Fruit fly (Drosophila melanogaster) whole organism: Measurements from ENCODE around the gene tal-AA.

Experiments
- CG8478 ChIP-seq: fragments of >200 bp; optimal IDR thresholded peaks from 2 replicates; lab custom pipeline; 2018; ENCODE audit warnings: inconsistent platforms
- Dll ChIP-seq: fragments of >200 bp; optimal IDR thresholded peaks from 2 replicates; lab custom pipeline; 2017
- EcR ChIP-seq, 2 experiments: fragments of >200 bp; optimal IDR thresholded peaks; 2 replicates each; lab custom pipeline; 2017; ENCODE audit warnings: missing biosample characterization in 2 of 2, missing genetic modification characterization in 2 of 2, missing genetic modification reagents in 2 of 2
- pan ChIP-seq: fragments of >200 bp; optimal IDR thresholded peaks from 2 replicates; lab custom pipeline; 2017
- psq ChIP-seq: fragments of >200 bp; optimal IDR thresholded peaks from 2 replicates; lab custom pipeline; 2017
- usp ChIP-seq: fragments of >200 bp; optimal IDR thresholded peaks from 2 replicates; lab custom pipeline; 2017; ENCODE audit warnings: missing biosample characterization, missing genetic modification characterization, mixed read lengths

tal-AA gene

DNA sequence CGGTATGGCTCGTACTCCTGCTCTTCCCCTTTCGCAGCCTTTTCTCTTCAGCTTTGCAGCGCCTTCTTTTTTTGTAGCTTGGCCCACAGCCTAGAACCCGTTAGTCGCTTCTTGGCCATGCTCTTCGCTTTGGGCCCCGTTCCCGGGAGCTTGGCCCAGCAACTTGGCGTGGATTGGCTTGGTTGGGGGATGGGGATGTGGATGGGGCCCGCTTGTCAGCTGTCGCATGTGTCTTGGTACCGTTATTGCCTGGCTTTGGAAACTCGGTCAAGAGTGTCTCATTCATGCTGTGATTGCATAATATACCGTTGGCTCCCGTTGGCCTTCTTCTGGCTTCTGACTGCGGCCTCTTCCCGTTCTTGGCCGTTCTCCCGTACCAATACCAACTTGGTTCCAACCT is 27.0 kb upstream of the tal-AA start:
- TF ChIP-seq psq (lab: Kevin White, UChicago): no peak
- no peak for TF ChIP-seq EcR (GFP tag; optimal IDR thresholded peaks at IDR 0.05; lab: Kevin White, UChicago)
- no peak for TF ChIP-seq usp (GFP tag; lab: Kevin White, UChicago)
- TF ChIP-seq pan (lab: Kevin White, UChicago): no peak
- no peak for TF ChIP-seq CG8478 (lab: Kevin White, UChicago)
- peak; percentile 38 for TF ChIP-seq Dll (lab: Kevin White, UChicago)

DNA sequence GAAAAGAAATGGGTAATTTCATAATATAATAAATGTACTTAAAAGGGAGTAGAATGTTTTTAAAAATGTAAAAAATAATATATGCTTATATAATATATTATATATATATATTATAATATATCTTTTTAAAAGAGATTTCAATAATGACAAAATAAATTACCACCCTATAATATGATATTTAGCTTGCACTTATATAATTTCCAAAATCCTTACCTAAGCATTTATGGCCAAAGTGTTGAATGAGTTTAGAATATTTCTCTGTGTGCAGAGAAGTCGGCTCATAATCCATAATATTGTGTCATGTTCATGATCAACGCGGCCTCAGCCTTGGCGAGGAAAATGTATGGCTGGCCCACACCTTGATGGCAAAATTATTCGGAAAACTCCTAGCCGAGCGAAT is 24.7 kb upstream of the tal-AA start:
- TF ChIP-seq usp (GFP tag; lab: Kevin White, UChicago) (no peak), EcR (GFP tag; optimal IDR thresholded peaks at IDR 0.05; lab: Kevin White, UChicago) (no peak), psq (lab: Kevin White, UChicago) (no peak), pan (lab: Kevin White, UChicago) (no peak), CG8478 (lab: Kevin White, UChicago) (no peak), Dll (lab: Kevin White, UChicago) (no peak)

DNA sequence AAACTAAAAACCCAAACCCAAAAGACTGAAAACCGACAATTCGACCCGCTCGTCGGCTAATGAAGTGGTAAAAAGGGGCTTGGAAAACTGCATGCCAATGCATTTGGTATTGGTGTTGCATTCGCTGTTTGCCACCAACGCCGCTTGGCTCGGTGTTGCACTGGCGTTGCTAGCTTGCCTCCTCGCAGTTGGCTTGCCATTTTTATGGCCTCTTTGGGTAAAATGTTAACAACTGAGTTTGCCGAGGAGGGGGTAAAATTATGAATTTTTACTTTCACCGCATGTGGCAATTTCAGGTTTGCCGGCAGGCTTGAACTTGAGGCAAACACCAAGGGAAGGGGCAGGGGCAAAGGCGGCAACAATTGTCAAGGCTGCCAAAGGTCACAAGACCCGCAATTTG is 24.2 kb upstream of the tal-AA start:
- TF ChIP-seq EcR (GFP tag; optimal IDR thresholded peaks at IDR 0.05; lab: Kevin White, UChicago): no peak
- no peak for TF ChIP-seq psq (lab: Kevin White, UChicago)
- no peak for TF ChIP-seq Dll (lab: Kevin White, UChicago)
- no peak for TF ChIP-seq usp (GFP tag; lab: Kevin White, UChicago)
- TF ChIP-seq pan (lab: Kevin White, UChicago): no peak
- no peak for TF ChIP-seq CG8478 (lab: Kevin White, UChicago)

DNA sequence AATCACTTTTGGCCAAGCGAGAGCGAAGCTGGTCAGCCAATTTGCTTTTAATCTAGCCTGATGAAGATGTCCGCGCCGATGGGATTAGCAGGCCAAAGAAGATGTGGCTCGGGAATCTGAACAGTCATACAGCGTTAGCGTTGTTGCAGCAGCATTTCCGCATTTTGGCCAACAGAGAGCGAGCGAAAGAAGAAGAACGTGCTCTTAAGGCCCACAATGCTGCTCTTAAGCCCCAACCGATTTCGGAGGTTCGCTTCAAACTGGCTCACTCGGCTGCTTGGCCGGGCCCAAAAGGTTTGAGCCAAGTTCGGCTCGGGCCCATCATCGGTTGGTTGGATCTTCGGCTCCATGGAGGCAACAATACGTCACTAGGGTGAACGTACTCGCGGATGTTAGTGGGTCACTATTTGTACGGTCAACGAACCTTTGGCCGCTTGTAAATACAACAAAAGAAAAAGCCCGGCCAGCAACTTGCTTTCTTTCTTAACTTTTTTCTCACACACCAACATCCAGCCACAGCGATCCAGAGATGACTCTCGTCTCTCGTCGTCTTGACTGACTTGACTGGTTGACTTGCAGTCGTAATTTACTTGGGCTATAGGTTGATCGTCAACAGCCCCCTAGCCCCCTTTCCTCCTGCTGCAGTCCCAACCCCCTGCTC is 23.2 kb upstream of the tal-AA start:
- TF ChIP-seq pan (lab: Kevin White, UChicago) (no peak), EcR (GFP tag; optimal IDR thresholded peaks at IDR 0.05; lab: Kevin White, UChicago) (peak; percentile 88 to 98)

DNA sequence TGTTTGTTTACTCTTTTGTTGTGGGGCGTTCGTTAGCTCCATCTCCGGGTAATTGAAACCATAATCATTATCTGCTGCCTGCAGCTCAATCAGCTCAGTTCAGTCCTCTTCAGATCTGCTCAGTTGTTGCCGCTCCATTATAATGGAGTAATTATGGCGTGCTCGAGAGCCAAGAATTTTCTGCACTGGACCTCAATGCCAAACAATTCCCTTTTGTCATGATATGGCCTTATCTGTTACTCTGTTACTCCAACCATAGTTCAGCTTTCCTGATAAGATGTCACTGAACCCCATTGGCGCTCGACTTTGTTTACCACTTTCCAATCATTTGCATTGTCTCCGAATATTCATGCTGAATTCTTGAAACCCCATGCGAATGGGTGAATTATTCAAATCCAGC is 22.1 kb upstream of the tal-AA start:
- TF ChIP-seq EcR (GFP tag; optimal IDR thresholded peaks at IDR 0.05; lab: Kevin White, UChicago) (peak; percentile 50 to 56), Dll (lab: Kevin White, UChicago) (no peak)

DNA sequence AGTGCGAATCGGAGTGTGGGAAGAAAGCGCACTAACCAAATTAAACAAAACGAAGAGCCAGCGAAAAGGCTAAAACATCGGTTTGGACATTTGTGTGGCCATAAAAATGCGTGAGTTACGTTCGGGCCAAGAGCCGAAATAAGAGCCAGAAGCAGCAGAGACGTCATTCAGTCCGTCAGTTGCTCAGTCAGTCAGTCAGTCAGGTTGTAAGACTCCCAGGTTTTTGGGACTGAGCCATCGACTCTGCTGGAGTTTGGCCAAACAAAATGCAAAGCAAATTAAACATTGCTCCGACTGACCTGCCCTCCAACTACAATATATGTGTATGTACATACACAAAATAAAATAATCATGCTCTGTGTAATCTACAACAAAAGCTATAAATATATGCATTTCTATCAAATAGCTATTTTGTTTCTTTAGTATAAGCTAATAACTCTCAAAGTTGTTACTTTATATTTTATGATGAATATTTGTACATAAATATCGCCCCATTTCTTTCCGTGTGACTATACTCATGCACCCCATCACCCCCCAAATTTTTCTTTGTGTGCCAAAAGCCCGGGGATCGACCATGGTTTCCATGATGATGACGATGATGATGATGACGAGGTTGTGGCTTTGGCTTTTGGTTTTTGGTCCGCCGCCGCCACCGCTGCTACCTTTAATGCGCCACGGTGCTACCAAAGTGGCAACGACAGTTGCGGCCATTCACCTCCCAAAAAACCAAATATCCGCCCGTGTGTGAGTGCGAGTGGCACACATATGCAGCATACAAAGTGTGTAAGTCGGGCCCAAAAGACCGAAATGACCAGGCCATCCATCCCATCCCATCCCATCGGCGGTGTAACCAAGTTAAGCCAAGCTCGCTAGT is 19.6 kb upstream of the tal-AA start:
- TF ChIP-seq CG8478 (lab: Kevin White, UChicago): no peak
- TF ChIP-seq pan (lab: Kevin White, UChicago): no peak
- TF ChIP-seq EcR (GFP tag; optimal IDR thresholded peaks at IDR 0.05; lab: Kevin White, UChicago): peak in 1 of 2 experiments; percentile 60
- no peak for TF ChIP-seq usp (GFP tag; lab: Kevin White, UChicago)

DNA sequence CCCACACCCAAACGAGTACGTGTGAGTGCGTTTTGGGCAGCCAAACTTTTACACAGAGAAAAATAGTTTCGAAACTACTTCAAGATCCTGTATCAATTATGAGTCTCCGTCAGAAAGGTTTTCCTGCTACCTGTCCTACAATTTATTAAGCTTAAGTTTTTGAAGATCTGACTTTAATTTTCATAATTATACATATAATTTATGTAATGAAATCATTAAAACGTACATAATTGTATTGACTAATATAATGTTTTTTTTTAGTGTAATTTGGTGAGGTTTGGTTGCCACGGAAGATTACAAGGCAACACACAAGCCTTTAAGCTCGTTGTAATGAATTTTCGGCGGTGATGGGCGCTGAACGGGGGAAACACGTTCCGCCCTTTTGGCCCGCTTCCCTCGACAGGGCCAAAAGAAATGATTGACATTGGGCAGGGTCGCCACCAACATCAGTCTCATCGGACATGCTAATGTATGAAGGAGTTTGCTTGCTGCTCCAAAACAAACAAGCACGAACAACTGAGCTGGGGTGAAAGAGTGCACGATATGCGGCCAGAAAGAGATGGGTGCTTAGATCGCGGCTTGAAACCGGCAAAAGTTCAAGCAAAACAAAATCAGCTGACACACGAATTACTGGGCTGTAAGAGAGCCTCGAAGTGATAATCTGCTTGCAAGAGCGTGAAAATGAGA is 18.8 kb upstream of the tal-AA start:
- no peak for TF ChIP-seq Dll (lab: Kevin White, UChicago)
- no peak for TF ChIP-seq psq (lab: Kevin White, UChicago)
- no peak for TF ChIP-seq pan (lab: Kevin White, UChicago)
- no peak for TF ChIP-seq usp (GFP tag; lab: Kevin White, UChicago)
- no peak for TF ChIP-seq EcR (GFP tag; optimal IDR thresholded peaks at IDR 0.05; lab: Kevin White, UChicago)
- TF ChIP-seq CG8478 (lab: Kevin White, UChicago): no peak

DNA sequence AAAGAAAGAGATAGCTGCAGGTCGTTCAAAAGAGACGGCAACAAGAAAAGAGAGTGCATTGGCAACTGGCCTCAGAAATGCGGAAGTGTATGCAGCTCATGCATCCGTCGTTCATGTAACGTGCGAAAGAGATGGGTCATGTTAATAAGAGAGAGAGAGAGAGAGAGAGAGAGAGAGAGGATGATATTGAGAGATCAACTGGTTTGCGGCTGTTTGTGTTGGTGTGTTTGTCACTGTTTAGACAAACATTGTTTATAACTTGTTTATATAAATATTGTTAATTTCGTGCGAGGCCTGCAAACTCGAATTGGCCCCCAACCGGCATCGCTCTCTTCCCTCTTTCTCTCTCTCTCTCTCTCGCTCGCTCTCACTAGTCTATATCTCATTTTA is 18.2 kb upstream of the tal-AA start:
- TF ChIP-seq psq (lab: Kevin White, UChicago) (no peak), EcR (GFP tag; optimal IDR thresholded peaks at IDR 0.05; lab: Kevin White, UChicago) (peak in 1 of 2 experiments; percentile 80), CG8478 (lab: Kevin White, UChicago) (peak; percentile 84), Dll (lab: Kevin White, UChicago) (peak; percentile 50), usp (GFP tag; lab: Kevin White, UChicago) (no peak)

DNA sequence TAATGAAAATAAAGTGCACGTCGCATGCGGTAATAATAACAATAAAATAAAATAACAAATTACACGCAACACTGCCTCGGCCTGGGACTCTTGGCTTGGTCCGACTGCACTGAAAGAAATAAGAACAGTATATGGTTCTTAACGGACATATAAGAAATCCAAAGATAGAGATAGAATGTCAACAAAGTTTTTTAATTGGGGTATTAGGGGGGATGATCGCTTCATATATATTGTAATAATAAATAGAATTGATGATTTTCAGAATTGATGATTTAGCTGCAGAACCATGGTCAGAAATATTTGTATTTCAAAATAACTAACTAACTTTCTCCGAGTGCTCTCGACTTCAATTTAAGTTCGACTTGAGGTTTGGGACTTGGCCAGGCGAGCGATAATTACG is 16.8 kb upstream of the tal-AA start:
- TF ChIP-seq pan (lab: Kevin White, UChicago) (no peak), Dll (lab: Kevin White, UChicago) (no peak), CG8478 (lab: Kevin White, UChicago) (no peak), EcR (GFP tag; optimal IDR thresholded peaks at IDR 0.05; lab: Kevin White, UChicago) (no peak), usp (GFP tag; lab: Kevin White, UChicago) (no peak)

DNA sequence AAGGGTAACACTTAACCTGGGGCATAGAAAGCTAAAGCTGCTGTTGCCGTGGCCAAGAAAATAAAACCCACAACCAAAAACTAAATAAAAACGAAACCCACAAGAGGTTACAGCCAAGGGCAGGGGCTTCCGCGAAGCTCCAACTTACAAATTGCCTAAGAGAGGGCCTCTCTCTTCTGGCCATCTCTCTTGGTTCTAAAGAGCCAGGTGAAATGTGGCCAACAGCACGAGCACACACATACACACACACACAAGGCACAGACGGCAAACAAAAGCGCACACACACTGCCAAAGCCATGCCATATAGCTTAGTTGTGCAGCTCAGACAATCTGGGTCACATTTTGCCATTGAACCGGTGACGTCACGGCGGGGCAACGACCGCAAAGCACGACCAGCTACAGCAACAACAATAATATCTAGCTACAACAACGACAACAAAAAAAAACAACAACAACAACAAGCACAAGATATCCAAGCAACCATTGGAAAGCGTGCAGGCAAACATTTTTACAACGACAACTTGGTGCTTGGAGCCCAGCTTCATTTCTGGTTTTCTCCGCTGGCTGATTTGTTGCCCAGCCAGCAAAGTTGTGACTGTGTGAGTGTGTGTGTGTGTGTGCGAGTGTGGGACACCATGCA is 16.2 kb upstream of the tal-AA start:
- peak; percentile 89 to 99 for TF ChIP-seq EcR (GFP tag; optimal IDR thresholded peaks at IDR 0.05; lab: Kevin White, UChicago)
- no peak for TF ChIP-seq CG8478 (lab: Kevin White, UChicago)
- TF ChIP-seq Dll (lab: Kevin White, UChicago): peak; percentile 36

DNA sequence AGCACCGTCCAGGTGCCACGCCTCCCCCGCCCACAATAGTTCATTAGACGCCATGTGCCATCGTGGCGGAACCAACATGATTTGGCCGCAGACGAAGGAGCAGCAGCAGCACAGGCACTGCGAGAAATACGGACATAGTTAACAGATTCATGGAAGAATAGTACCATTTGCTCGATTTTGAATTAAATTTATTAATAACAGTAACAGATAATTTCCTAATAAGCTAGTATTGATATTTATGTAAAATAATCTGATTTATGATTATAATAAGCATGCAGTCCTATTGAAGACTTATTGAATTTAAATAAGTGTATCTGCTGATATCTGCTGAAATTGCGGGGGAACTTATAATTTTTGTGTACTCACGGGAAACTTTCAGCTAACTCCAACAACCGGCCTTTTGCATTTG is 15.6 kb upstream of the tal-AA start:
- TF ChIP-seq usp (GFP tag; lab: Kevin White, UChicago): no peak
- no peak for TF ChIP-seq CG8478 (lab: Kevin White, UChicago)
- no peak for TF ChIP-seq psq (lab: Kevin White, UChicago)
- no peak for TF ChIP-seq pan (lab: Kevin White, UChicago)
- TF ChIP-seq EcR (GFP tag; optimal IDR thresholded peaks at IDR 0.05; lab: Kevin White, UChicago): no peak
- no peak for TF ChIP-seq Dll (lab: Kevin White, UChicago)
